Worm (Caenorhabditis elegans) whole organism, mixed stage, embryonic: ENCODE results near the gene pdhk-2.

Source experiments
- M03D4.4 ChIP-seq: sonication (generic microtip); optimal IDR thresholded peaks from 2 replicates; lab custom pipeline; 2017; ENCODE audit warnings: mild to moderate bottlenecking, missing genetic modification characterization, missing compliant biosample characterization
- bed-3 ChIP-seq: fragments of 200-800 bp; sonication (Bioruptor generic); optimal IDR thresholded peaks from 3 replicates; lab custom pipeline; 2018; ENCODE audit warnings: mild to moderate bottlenecking, missing genetic modification characterization, moderate library complexity, missing compliant biosample characterization
- blmp-1 ChIP-seq: fragments of 150-350 bp; optimal IDR thresholded peaks from 2 replicates; lab custom pipeline; 2014; ENCODE audit warnings: missing biosample characterization, missing genetic modification characterization
- ceh-39 ChIP-seq: fragments of 150-350 bp; optimal IDR thresholded peaks from 2 replicates; lab custom pipeline; 2014; ENCODE audit warnings: missing biosample characterization, missing genetic modification characterization
- ceh-43 ChIP-seq: fragments of 200-800 bp; sonication (Bioruptor generic); optimal IDR thresholded peaks from 2 replicates; lab custom pipeline; 2018; ENCODE audit warnings: mild to moderate bottlenecking, missing genetic modification characterization, moderate library complexity, missing compliant biosample characterization
- ceh-83 ChIP-seq: fragments of 200-800 bp; sonication (Bioruptor generic); optimal IDR thresholded peaks from 2 replicates; lab custom pipeline; 2018; ENCODE audit warnings: mild to moderate bottlenecking, missing genetic modification characterization, missing compliant biosample characterization
- ces-1 ChIP-seq: fragments of 150-350 bp; optimal IDR thresholded peaks from 2 replicates; lab custom pipeline; 2014; ENCODE audit warnings: missing biosample characterization, missing genetic modification reagents, missing genetic modification characterization
- cnd-1 ChIP-seq: fragments of 200-800 bp; sonication (Bioruptor generic); optimal IDR thresholded peaks from 2 replicates; lab custom pipeline; 2018; ENCODE audit warnings: mild to moderate bottlenecking, missing genetic modification characterization, missing compliant biosample characterization
- drap-1 ChIP-seq: fragments of 200-800 bp; sonication (Bioruptor generic); optimal IDR thresholded peaks from 3 replicates; lab custom pipeline; 2018; ENCODE audit warnings: mild to moderate bottlenecking, missing genetic modification characterization, missing compliant biosample characterization
- elt-1 ChIP-seq: sonication (generic microtip); optimal IDR thresholded peaks from 2 replicates; lab custom pipeline; 2017; ENCODE audit warnings: missing genetic modification characterization, mild to moderate bottlenecking, missing compliant biosample characterization, antibody characterized with exemption, moderate library complexity, borderline replicate concordance; ENCODE audit not compliant: insufficient read depth
- flh-1 ChIP-seq: fragments of 200-800 bp; sonication (Bioruptor generic); optimal IDR thresholded peaks from 2 replicates; lab custom pipeline; 2018; ENCODE audit warnings: mild to moderate bottlenecking, missing genetic modification characterization, moderate library complexity, missing compliant biosample characterization
- ham-2 ChIP-seq: fragments of 200-800 bp; sonication (Bioruptor generic); optimal IDR thresholded peaks from 2 replicates; lab custom pipeline; 2018; ENCODE audit warnings: mild to moderate bottlenecking, missing genetic modification characterization, missing compliant biosample characterization
- hlh-1 ChIP-seq: fragments of 150-350 bp; optimal IDR thresholded peaks from 2 replicates; lab custom pipeline; 2014; ENCODE audit warnings: missing biosample characterization, missing genetic modification reagents, missing genetic modification characterization
- lin-13 ChIP-seq: fragments of 150-350 bp; optimal IDR thresholded peaks from 2 replicates; lab custom pipeline; 2014; ENCODE audit warnings: missing biosample characterization, missing genetic modification characterization
- lin-32 ChIP-seq: fragments of 200-800 bp; sonication (Bioruptor generic); optimal IDR thresholded peaks from 2 replicates; lab custom pipeline; 2018; ENCODE audit warnings: mild to moderate bottlenecking, missing genetic modification characterization, missing compliant biosample characterization
- lsy-2 ChIP-seq: fragments of 150-350 bp; optimal IDR thresholded peaks from 2 replicates; lab custom pipeline; 2014; ENCODE audit warnings: missing biosample characterization, missing genetic modification characterization
- mep-1 ChIP-seq: fragments of 150-350 bp; optimal IDR thresholded peaks from 2 replicates; lab custom pipeline; 2017; ENCODE audit warnings: missing biosample characterization, missing genetic modification reagents, missing genetic modification characterization, inconsistent platforms
- mls-2 ChIP-seq: sonication (generic microtip); optimal IDR thresholded peaks from 2 replicates; lab custom pipeline; 2016; ENCODE audit warnings: mild to moderate bottlenecking, missing genetic modification characterization, moderate library complexity, missing compliant biosample characterization
- nhr-12 ChIP-seq: fragments of 150-350 bp; optimal IDR thresholded peaks from 2 replicates; lab custom pipeline; 2014; ENCODE audit warnings: missing biosample characterization, missing genetic modification characterization
- nhr-2 ChIP-seq: fragments of 150-350 bp; optimal IDR thresholded peaks from 2 replicates; lab custom pipeline; 2014; ENCODE audit warnings: missing biosample characterization, missing genetic modification characterization
- nhr-237 ChIP-seq: fragments of 150-350 bp; optimal IDR thresholded peaks from 2 replicates; lab custom pipeline; 2014; ENCODE audit warnings: missing biosample characterization, missing genetic modification characterization
- nhr-76 ChIP-seq: sonication (generic microtip); optimal IDR thresholded peaks from 2 replicates; lab custom pipeline; 2017; ENCODE audit warnings: missing biosample characterization, missing genetic modification characterization
- sem-2 ChIP-seq: fragments of 200-800 bp; sonication (Bioruptor generic); optimal IDR thresholded peaks from 2 replicates; lab custom pipeline; 2018; ENCODE audit warnings: mild to moderate bottlenecking, missing genetic modification characterization, missing compliant biosample characterization
- snpc-4 ChIP-seq: fragments of 150-350 bp; optimal IDR thresholded peaks from 2 replicates; lab custom pipeline; 2014; ENCODE audit warnings: missing biosample characterization, missing genetic modification characterization
- sptf-1 ChIP-seq: sonication (generic microtip); optimal IDR thresholded peaks from 2 replicates; lab custom pipeline; 2017; ENCODE audit warnings: mild to moderate bottlenecking, missing genetic modification characterization, moderate library complexity, missing compliant biosample characterization
- tbx-8 ChIP-seq: fragments of 200-800 bp; sonication (Bioruptor generic); optimal IDR thresholded peaks from 2 replicates; lab custom pipeline; 2018; ENCODE audit warnings: mild to moderate bottlenecking, missing genetic modification characterization, moderate library complexity, missing compliant biosample characterization
- unc-120 ChIP-seq: sonication (generic microtip); optimal IDR thresholded peaks from 2 replicates; lab custom pipeline; 2017; ENCODE audit warnings: missing genetic modification characterization, missing compliant biosample characterization; ENCODE audit not compliant: poor library complexity, severe bottlenecking
- unc-62 ChIP-seq: fragments of 150-350 bp; optimal IDR thresholded peaks from 2 replicates; lab custom pipeline; 2014; ENCODE audit warnings: missing biosample characterization, missing genetic modification reagents, missing genetic modification characterization
- zip-8 ChIP-seq: fragments of 150-350 bp; optimal IDR thresholded peaks from 2 replicates; lab custom pipeline; 2014; ENCODE audit warnings: missing biosample characterization, missing genetic modification characterization
- ztf-11 ChIP-seq: fragments of 150-350 bp; optimal IDR thresholded peaks from 2 replicates; lab custom pipeline; 2014; ENCODE audit warnings: missing biosample characterization, missing genetic modification characterization

pdhk-2 gene

ce11 chrIII:8743796-8744404, 2.7 kb upstream of the pdhk-2 start, which contains the start of gene ZK370.6:
Gene ZK370.6 (minus strand): TSS chrIII:8743846.
- peak; percentile 92 for TF ChIP-seq ces-1 (GFP tag; lab: Kevin White, UChicago)
- no peak for TF ChIP-seq flh-1

ce11 chrIII:8742584-8742983, 1.4 kb upstream of the pdhk-2 start:
- TF ChIP-seq cnd-1 (tag; lab: Kevin White, UChicago) (no peak), unc-120 (tag; lab: Kevin White, UChicago) (no peak), lin-32 (GFP tag; lab: Kevin White, UChicago) (no peak), ces-1 (GFP tag; lab: Kevin White, UChicago) (peak; percentile 8)
- TF ChIP-seq, all 35 proteins: peak for 1

- TF ChIP-seq lin-32 (GFP tag; lab: Kevin White, UChicago) (no peak), sem-2 (GFP tag; lab: Kevin White, UChicago) (no peak)
Observed at ce11 chrIII:8741955-8742354, 743 bp upstream of the pdhk-2 start.

- TF ChIP-seq unc-120 (tag; lab: Kevin White, UChicago) (peak; percentile 2), ceh-83 (GFP tag; lab: Kevin White, UChicago) (no peak)
Observed at ce11 chrIII:8739786-8740185, 1.4 kb downstream of the pdhk-2 start.

ce11 chrIII:8739126-8739525, 2.1 kb downstream of the pdhk-2 start:
- TF ChIP-seq nhr-76 (no peak), nhr-12 (tag; lab: Kevin White, UChicago) (no peak), elt-1 (tag; lab: Kevin White, UChicago) (no peak), lsy-2 (no peak), drap-1 (GFP tag; lab: Kevin White, UChicago) (no peak), tbx-8 (GFP tag; lab: Kevin White, UChicago) (no peak), ceh-83 (GFP tag; lab: Kevin White, UChicago) (no peak), ceh-43 (no peak), hlh-1 (no peak), mls-2 (tag; lab: Kevin White, UChicago) (no peak), blmp-1 (no peak), flh-1 (no peak), bed-3 (GFP tag; lab: Kevin White, UChicago) (no peak), nhr-237 (no peak), mep-1 (tag; lab: Kevin White, UChicago) (no peak), zip-8 (tag; lab: Kevin White, UChicago) (no peak), ceh-39 (tag; lab: Kevin White, UChicago) (no peak)

ce11 chrIII:8738289-8738688, 2.9 kb downstream of the pdhk-2 start:
- TF ChIP-seq snpc-4 (tag; lab: Kevin White, UChicago) (no peak), nhr-237 (no peak), unc-120 (tag; lab: Kevin White, UChicago) (no peak), unc-62 (GFP tag; lab: Kevin White, UChicago) (no peak), ceh-83 (GFP tag; lab: Kevin White, UChicago) (no peak), nhr-2 (tag; lab: Kevin White, UChicago) (no peak), M03D4.4 (tag; lab: Kevin White, UChicago) (no peak), cnd-1 (tag; lab: Kevin White, UChicago) (no peak), lin-13 (tag; lab: Kevin White, UChicago) (no peak), ztf-11 (tag; lab: Kevin White, UChicago) (no peak), nhr-12 (tag; lab: Kevin White, UChicago) (no peak), ham-2 (GFP tag; lab: Kevin White, UChicago) (no peak), blmp-1 (no peak), sptf-1 (tag; lab: Kevin White, UChicago) (no peak), ces-1 (GFP tag; lab: Kevin White, UChicago) (no peak), zip-8 (tag; lab: Kevin White, UChicago) (no peak), elt-1 (tag; lab: Kevin White, UChicago) (no peak)
